Fruit fly (Drosophila melanogaster) whole organism, wandering third instar larva: Measurements from ENCODE around the gene CG33293.

ENCODE experiments used
- Abd-B ChIP-seq: fragments of >200 bp; optimal IDR thresholded peaks from 2 replicates; lab custom pipeline; 2017; ENCODE audit warnings: missing biosample characterization, missing genetic modification characterization
- CG32264 ChIP-seq: fragments of 200-800 bp; sonication (Bioruptor generic); optimal IDR thresholded peaks from 2 replicates; lab custom pipeline; 2016; ENCODE audit warnings: missing biosample characterization, missing genetic modification characterization
- CG9705 ChIP-seq: fragments of 200-800 bp; sonication (Bioruptor generic); optimal IDR thresholded peaks from 2 replicates; lab custom pipeline; 2018; ENCODE audit warnings: missing biosample characterization, mild to moderate bottlenecking, missing genetic modification characterization
- CrebA ChIP-seq: fragments of 200-800 bp; sonication (Bioruptor generic); optimal IDR thresholded peaks from 2 replicates; lab custom pipeline; 2016; ENCODE audit warnings: missing biosample characterization, mild to moderate bottlenecking, missing genetic modification characterization, borderline replicate concordance
- Dfd ChIP-seq: fragments of >200 bp; optimal IDR thresholded peaks from 2 replicates; lab custom pipeline; 2017; ENCODE audit warnings: missing biosample characterization, missing genetic modification characterization
- Dif ChIP-seq: fragments of 200-275, 200-300 bp; sonication (Bioruptor generic); optimal IDR thresholded peaks from 2 replicates; lab custom pipeline; 2018; ENCODE audit warnings: missing biosample characterization, missing genetic modification characterization; ENCODE audit not compliant: partially characterized antibody
- GATAd ChIP-seq: sonication (Bioruptor generic); optimal IDR thresholded peaks from 2 replicates; lab custom pipeline; 2016; ENCODE audit warnings: missing biosample characterization, missing genetic modification characterization
- HLH106 ChIP-seq: fragments of 200-800 bp; optimal IDR thresholded peaks from 3 replicates; lab custom pipeline; 2019; ENCODE audit warnings: missing biosample characterization, mild to moderate bottlenecking, missing genetic modification characterization, moderate library complexity
- Hnf4 ChIP-seq: fragments of 200-800 bp; sonication (Bioruptor generic); optimal IDR thresholded peaks from 2 replicates; lab custom pipeline; 2016; ENCODE audit warnings: missing biosample characterization, mild to moderate bottlenecking, missing genetic modification characterization
- Hr78 ChIP-seq: fragments of >200 bp; optimal IDR thresholded peaks from 2 replicates; lab custom pipeline; 2017; ENCODE audit warnings: missing biosample characterization, missing genetic modification characterization
- Hr83 ChIP-seq: fragments of 200-300 bp; sonication (Bioruptor generic); optimal IDR thresholded peaks from 2 replicates; lab custom pipeline; 2016; ENCODE audit warnings: missing biosample characterization, mild to moderate bottlenecking, missing genetic modification characterization, moderate library complexity; ENCODE audit not compliant: poor library complexity, severe bottlenecking
- Jra ChIP-seq: sonication (Bioruptor generic); optimal IDR thresholded peaks from 2 replicates; lab custom pipeline; 2016; ENCODE audit warnings: missing biosample characterization, missing genetic modification characterization
- Mio ChIP-seq: sonication (Bioruptor generic); optimal IDR thresholded peaks from 2 replicates; lab custom pipeline; 2016; ENCODE audit warnings: missing biosample characterization, missing genetic modification characterization
- Myc ChIP-seq: fragments of >200 bp; optimal IDR thresholded peaks from 2 replicates; lab custom pipeline; 2017
- N ChIP-seq: fragments of >200 bp; optimal IDR thresholded peaks from 2 replicates; lab custom pipeline; 2018; ENCODE audit warnings: missing biosample characterization, missing external identifiers, missing genetic modification characterization
- OdsH ChIP-seq: fragments of 200-800 bp; sonication (Bioruptor generic); optimal IDR thresholded peaks from 2 replicates; lab custom pipeline; 2016; ENCODE audit warnings: missing biosample characterization, mild to moderate bottlenecking, missing genetic modification characterization
- Rel ChIP-seq, 2 experiments: fragments of 200-800 bp; sonication (Bioruptor generic) in 1 of 2; optimal IDR thresholded peaks; 2 replicates in 1 of 2; 3 replicates in 1 of 2; lab custom pipeline; 2016 to 2019; ENCODE audit warnings: mild to moderate bottlenecking in 2 of 2, missing biosample characterization in 2 of 2, missing genetic modification characterization in 2 of 2, moderate library complexity in 1 of 2
- Sp1 ChIP-seq: fragments of 200-800 bp; sonication (Bioruptor generic); optimal IDR thresholded peaks from 3 replicates; lab custom pipeline; 2019; ENCODE audit warnings: missing biosample characterization, mild to moderate bottlenecking, missing genetic modification characterization, moderate library complexity
- Vsx2 ChIP-seq: fragments of 200-300, 225-300 bp; sonication (Bioruptor generic); optimal IDR thresholded peaks from 2 replicates; lab custom pipeline; 2018; ENCODE audit warnings: missing biosample characterization, missing genetic modification characterization; ENCODE audit not compliant: partially characterized antibody
- br ChIP-seq: fragments of 200-800 bp; sonication (Bioruptor generic); optimal IDR thresholded peaks from 2 replicates; lab custom pipeline; 2016; ENCODE audit warnings: missing biosample characterization, missing genetic modification characterization
- brk ChIP-seq: fragments of 200-800 bp; sonication (Bioruptor generic); optimal IDR thresholded peaks from 2 replicates; lab custom pipeline; 2016; ENCODE audit warnings: missing biosample characterization, mild to moderate bottlenecking, missing genetic modification characterization
- dl ChIP-seq, 2 experiments: fragments of 175-275, 200-275 bp in 1 of 2; fragments of 200-275 bp in 1 of 2; sonication (Bioruptor generic); optimal IDR thresholded peaks; lab custom pipeline; 2018; ENCODE audit warnings: mild to moderate bottlenecking in 2 of 2, missing biosample characterization in 2 of 2, missing genetic modification characterization in 2 of 2, moderate library complexity in 2 of 2; ENCODE audit not compliant: partially characterized antibody in 2 of 2, insufficient read depth in 1 of 2
- dmrt93B ChIP-seq: fragments of 200-800 bp; sonication (Bioruptor generic); optimal IDR thresholded peaks from 2 replicates; lab custom pipeline; 2018; ENCODE audit warnings: missing biosample characterization, mild to moderate bottlenecking, missing genetic modification characterization
- dsf ChIP-seq: sonication (Bioruptor generic); optimal IDR thresholded peaks from 2 replicates; lab custom pipeline; 2016; ENCODE audit warnings: missing biosample characterization, missing genetic modification characterization, borderline replicate concordance
- ey ChIP-seq: fragments of 200-800 bp; sonication (Bioruptor generic); optimal IDR thresholded peaks from 2 replicates; lab custom pipeline; 2016; ENCODE audit warnings: missing biosample characterization, missing genetic modification characterization
- foxo ChIP-seq, 2 experiments: fragments of 200-800 bp; sonication (Bioruptor generic); optimal IDR thresholded peaks; 2 replicates in 1 of 2; 3 replicates in 1 of 2; lab custom pipeline; 2016 to 2017; ENCODE audit warnings: missing biosample characterization in 2 of 2, missing genetic modification characterization in 2 of 2
- fru ChIP-seq: fragments of 200-800 bp; sonication (Bioruptor generic); optimal IDR thresholded peaks from 3 replicates; lab custom pipeline; 2016; ENCODE audit warnings: missing biosample characterization, mild to moderate bottlenecking, missing genetic modification characterization
- h ChIP-seq: fragments of 200-800 bp; sonication (Bioruptor generic); optimal IDR thresholded peaks from 3 replicates; lab custom pipeline; 2016; ENCODE audit warnings: missing biosample characterization, mild to moderate bottlenecking, missing genetic modification characterization
- jim ChIP-seq: fragments of 175-275, 200-325 bp; sonication (Bioruptor generic); optimal IDR thresholded peaks from 2 replicates; lab custom pipeline; 2016; ENCODE audit warnings: missing biosample characterization, mild to moderate bottlenecking, missing genetic modification characterization
- lola ChIP-seq: fragments of >200 bp; optimal IDR thresholded peaks from 2 replicates; lab custom pipeline; 2017; ENCODE audit warnings: missing biosample characterization, missing genetic modification characterization
- pan ChIP-seq: fragments of >200 bp; optimal IDR thresholded peaks from 2 replicates; lab custom pipeline; 2017
- psq ChIP-seq: fragments of 200-800 bp; sonication (Bioruptor generic); optimal IDR thresholded peaks from 3 replicates; lab custom pipeline; 2017; ENCODE audit warnings: missing biosample characterization, mild to moderate bottlenecking, missing genetic modification characterization, moderate library complexity
- rgr ChIP-seq: fragments of 200-800 bp; sonication (Bioruptor generic); optimal IDR thresholded peaks from 3 replicates; lab custom pipeline; 2016; ENCODE audit warnings: missing biosample characterization, mild to moderate bottlenecking, missing genetic modification characterization
- sage ChIP-seq: fragments of 200-800 bp; sonication (Bioruptor generic); optimal IDR thresholded peaks from 2 replicates; lab custom pipeline; 2016; ENCODE audit warnings: missing biosample characterization, mild to moderate bottlenecking, missing genetic modification characterization
- sv ChIP-seq: fragments of 200-800 bp; sonication (Bioruptor generic); optimal IDR thresholded peaks from 3 replicates; lab custom pipeline; 2016; ENCODE audit warnings: missing biosample characterization, missing genetic modification characterization
- tai ChIP-seq: sonication (Bioruptor generic); optimal IDR thresholded peaks from 2 replicates; lab custom pipeline; 2016; ENCODE audit warnings: missing biosample characterization, missing genetic modification characterization
- usp ChIP-seq: fragments of >200 bp; optimal IDR thresholded peaks from 2 replicates; lab custom pipeline; 2017; ENCODE audit warnings: missing biosample characterization, missing genetic modification characterization
- woc ChIP-seq: sonication (Bioruptor generic); optimal IDR thresholded peaks from 2 replicates; lab custom pipeline; 2016; ENCODE audit warnings: missing biosample characterization, mild to moderate bottlenecking, missing genetic modification characterization

Gene CG33293

DNA sequence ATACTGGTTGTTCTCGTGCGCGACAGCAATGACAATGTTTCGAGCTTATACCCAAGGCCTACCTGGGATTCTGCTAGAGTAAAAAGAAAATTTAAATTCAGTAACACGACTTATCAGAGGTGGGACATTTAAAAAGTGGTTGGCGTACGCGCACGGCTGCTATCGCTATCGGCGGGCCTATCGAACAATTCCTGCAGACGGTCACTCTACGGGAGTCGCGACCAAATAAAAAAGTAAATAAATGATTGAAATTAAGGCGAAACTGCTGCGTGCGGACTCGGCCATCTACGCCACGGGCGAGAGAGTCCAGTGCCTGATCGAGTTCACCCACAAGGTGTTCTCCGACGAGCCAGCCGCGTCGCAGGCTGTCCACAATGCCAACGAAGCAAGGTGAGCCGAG lies 21.1 kb downstream of the CG33293 start, which contains the start of the genes Prosbeta2R2 and CG1116:
Prosbeta2R2 (minus strand) TSS at position 63 of the 400 bp plus-strand sequence.
CG1116 (plus strand) TSS at position 192 of the 400 bp plus-strand sequence.
- TF ChIP-seq Sp1 (GFP tag; lab: Kevin White, UChicago) = no peak
- TF ChIP-seq Dif = no peak
- no peak for TF ChIP-seq Myc (lab: Kevin White, UChicago)
- TF ChIP-seq OdsH (GFP tag; lab: Kevin White, UChicago) = no peak
- no peak for TF ChIP-seq rgr (GFP tag; lab: Kevin White, UChicago)
- no peak for TF ChIP-seq dsf
- TF ChIP-seq CG9705 = no peak
- no peak for TF ChIP-seq CrebA
- TF ChIP-seq Dfd = no peak
- TF ChIP-seq Jra (GFP tag; lab: Kevin White, UChicago) = no peak
- TF ChIP-seq sage (GFP tag; lab: Kevin White, UChicago) = no peak
- no peak for TF ChIP-seq brk (GFP tag; lab: Kevin White, UChicago)
- TF ChIP-seq jim = no peak

DNA sequence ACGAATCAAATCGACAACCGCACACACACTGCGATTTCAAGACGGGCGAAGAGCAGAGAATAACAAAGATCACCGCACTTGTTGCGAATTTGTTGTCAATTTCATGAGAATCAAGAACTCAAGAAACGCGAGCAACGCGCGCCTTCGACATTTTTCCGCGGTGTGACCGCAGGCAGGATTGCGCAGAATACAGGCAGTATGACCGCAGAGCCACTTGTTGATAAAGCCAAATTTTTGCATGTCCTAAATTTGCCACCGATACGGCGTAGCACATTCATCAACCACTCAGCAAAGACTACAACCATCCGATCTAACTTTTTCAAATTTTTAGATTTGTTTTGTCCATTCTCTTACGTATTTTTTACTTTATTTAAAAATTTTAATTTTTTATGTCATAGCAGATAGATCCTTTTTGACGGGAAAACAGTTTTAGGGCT lies 23.2 kb downstream of the CG33293 start, which contains the start of gene cno:
cno (minus strand) TSS at position 179 of the 437 bp plus-strand sequence.
- no peak for TF ChIP-seq Jra (GFP tag; lab: Kevin White, UChicago)
- peak; percentile 42 for TF ChIP-seq Hnf4 (GFP tag; lab: Kevin White, UChicago)
- TF ChIP-seq HLH106 (tag; lab: Kevin White, UChicago) = no peak
- peak; percentile 3 for TF ChIP-seq h (GFP tag; lab: Kevin White, UChicago)
- no peak for TF ChIP-seq Dfd
- peak; percentile 20 for TF ChIP-seq Myc (lab: Kevin White, UChicago)
- no peak for TF ChIP-seq usp (GFP tag; lab: Kevin White, UChicago)
- no peak for TF ChIP-seq jim
- no peak for TF ChIP-seq brk (GFP tag; lab: Kevin White, UChicago)
- TF ChIP-seq Sp1 (GFP tag; lab: Kevin White, UChicago) = peak; percentile 43
- TF ChIP-seq dsf = no peak
- no peak for TF ChIP-seq Abd-B (GFP tag; lab: Kevin White, UChicago)
- no peak for TF ChIP-seq dmrt93B (GFP tag; lab: Kevin White, UChicago)
- TF ChIP-seq woc (GFP tag; lab: Kevin White, UChicago) = no peak
- TF ChIP-seq dl (GFP tag; optimal IDR thresholded peaks at IDR 0.05; lab: Kevin White, UChicago; ENCODE audit: insufficient read depth in 1 of 2, partially characterized antibody in 2 of 2) = no peak
- TF ChIP-seq CrebA = no peak
- TF ChIP-seq pan = no peak
- TF ChIP-seq Mio = no peak
- no peak for TF ChIP-seq GATAd (GFP tag; lab: Kevin White, UChicago)
- no peak for TF ChIP-seq fru (GFP tag; lab: Kevin White, UChicago)
- TF ChIP-seq Hr78 (GFP tag; lab: Kevin White, UChicago) = no peak
- TF ChIP-seq Hr83 = peak; percentile 56
- no peak for TF ChIP-seq OdsH (GFP tag; lab: Kevin White, UChicago)
- peak; percentile 62 for TF ChIP-seq Dif
- TF ChIP-seq rgr (GFP tag; lab: Kevin White, UChicago) = no peak
- no peak for TF ChIP-seq lola
- TF ChIP-seq br (GFP tag; lab: Kevin White, UChicago) = peak; percentile 1
- TF ChIP-seq Vsx2 (GFP tag; lab: Kevin White, UChicago) = no peak
- TF ChIP-seq sage (GFP tag; lab: Kevin White, UChicago) = no peak
- no peak for TF ChIP-seq sv (GFP tag; lab: Kevin White, UChicago)
- no peak for TF ChIP-seq CG9705
- TF ChIP-seq Rel (GFP tag; optimal IDR thresholded peaks at IDR 0.05; lab: Kevin White, UChicago) = no peak
- peak; percentile 28 for TF ChIP-seq Rel (tag; optimal IDR thresholded peaks at IDR 0.05; lab: Kevin White, UChicago)
- no peak for TF ChIP-seq ey
- TF ChIP-seq CG32264 (GFP tag; lab: Kevin White, UChicago) = no peak
- no peak for TF ChIP-seq tai (GFP tag; lab: Kevin White, UChicago)
- no peak for TF ChIP-seq foxo (GFP tag; optimal IDR thresholded peaks at IDR 0.05; lab: Kevin White, UChicago)
- no peak for TF ChIP-seq psq
- no peak for TF ChIP-seq N (GFP tag; lab: Kevin White, UChicago)
